Fruit fly (Drosophila melanogaster) whole organism, embryonic: Measurements from ENCODE around the gene CG31549.

ENCODE experiments used
- Asciz ChIP-seq: fragments of 200-800 bp; sonication (Bioruptor generic); optimal IDR thresholded peaks from 2 replicates; lab custom pipeline; 2017; ENCODE audit warnings: missing biosample characterization, mild to moderate bottlenecking, missing genetic modification characterization, missing genetic modification reagents
- Atf-2 ChIP-seq: fragments of 200-800 bp; sonication (Bioruptor generic); optimal IDR thresholded peaks from 2 replicates; lab custom pipeline; 2016; ENCODE audit warnings: missing biosample characterization, missing genetic modification characterization
- Bdp1 ChIP-seq: fragments of 200-800 bp; sonication (Bioruptor generic); optimal IDR thresholded peaks from 3 replicates; lab custom pipeline; 2016; ENCODE audit warnings: missing biosample characterization, missing genetic modification characterization
- CG12155 ChIP-seq: fragments of 200-800 bp; sonication (Bioruptor generic); optimal IDR thresholded peaks from 3 replicates; lab custom pipeline; 2016; ENCODE audit warnings: missing biosample characterization, missing genetic modification characterization
- CG12659 ChIP-seq: fragments of 200-800 bp; sonication (Bioruptor generic); optimal IDR thresholded peaks from 3 replicates; lab custom pipeline; 2017; ENCODE audit warnings: mild to moderate bottlenecking, missing biosample characterization, missing genetic modification reagents, missing genetic modification characterization
- CG13123 ChIP-seq: fragments of 200-800 bp; sonication (Bioruptor generic); optimal IDR thresholded peaks from 2 replicates; lab custom pipeline; 2016; ENCODE audit warnings: missing biosample characterization, missing genetic modification characterization
- CG13296 ChIP-seq: fragments of 200-800 bp; sonication (Bioruptor generic); optimal IDR thresholded peaks from 3 replicates; lab custom pipeline; 2018; ENCODE audit warnings: missing biosample characterization, mild to moderate bottlenecking, missing genetic modification characterization
- CG13775 ChIP-seq: fragments of 200-800 bp; sonication (Bioruptor generic); optimal IDR thresholded peaks from 3 replicates; lab custom pipeline; 2017; ENCODE audit warnings: missing biosample characterization, mild to moderate bottlenecking, missing genetic modification characterization
- CG14441 ChIP-seq: fragments of 200-800 bp; sonication (Bioruptor generic); IDR thresholded peaks from 2 replicates; pipeline ENCODE4 v1.3.6; 2022; ENCODE audit warnings: missing biosample characterization, missing genetic modification characterization
- CG15011 ChIP-seq: fragments of 200-800 bp; sonication (Bioruptor generic); optimal IDR thresholded peaks from 3 replicates; lab custom pipeline; 2018; ENCODE audit warnings: missing biosample characterization, mild to moderate bottlenecking, missing genetic modification characterization
- CG1529 ChIP-seq: fragments of 200-800 bp; sonication (Bioruptor generic); optimal IDR thresholded peaks from 3 replicates; lab custom pipeline; 2018; ENCODE audit warnings: missing biosample characterization, missing genetic modification characterization
- CG1602 ChIP-seq: fragments of 200-800 bp; sonication (Bioruptor generic); optimal IDR thresholded peaks from 3 replicates; lab custom pipeline; 2016; ENCODE audit warnings: missing biosample characterization, missing genetic modification characterization
- CG1647 ChIP-seq: fragments of 200-800 bp; sonication (Bioruptor generic); optimal IDR thresholded peaks from 3 replicates; lab custom pipeline; 2016; ENCODE audit warnings: missing biosample characterization, missing genetic modification characterization
- CG17829 ChIP-seq: fragments of 200-800 bp; optimal IDR thresholded peaks from 2 replicates; lab custom pipeline; 2019; ENCODE audit warnings: missing biosample characterization, mild to moderate bottlenecking, missing genetic modification characterization, moderate library complexity
- CG31388 ChIP-seq: fragments of 200-800 bp; sonication (Bioruptor generic); optimal IDR thresholded peaks from 2 replicates; lab custom pipeline; 2016; ENCODE audit warnings: missing biosample characterization, missing genetic modification characterization
- CG3407 ChIP-seq: fragments of 200-800 bp; sonication (Bioruptor generic); optimal IDR thresholded peaks from 2 replicates; lab custom pipeline; 2018; ENCODE audit warnings: missing biosample characterization, mild to moderate bottlenecking, missing genetic modification characterization
- CG3847 ChIP-seq: fragments of 200-800 bp; sonication (Bioruptor generic); IDR thresholded peaks from 2 replicates; pipeline ENCODE4 v1.3.6; 2022; ENCODE audit warnings: missing biosample characterization, missing genetic modification characterization
- CG5245 ChIP-seq: fragments of 200-800 bp; sonication (Bioruptor generic); optimal IDR thresholded peaks from 3 replicates; lab custom pipeline; 2016; ENCODE audit warnings: missing biosample characterization, missing genetic modification characterization
- CG5953 ChIP-seq: fragments of 200-800 bp; sonication (Bioruptor generic); IDR thresholded peaks from 2 replicates; pipeline ENCODE4 v1.3.6; 2022; ENCODE audit warnings: missing biosample characterization, missing genetic modification characterization
- CG6689 ChIP-seq: fragments of 200-800 bp; sonication (Bioruptor generic); IDR thresholded peaks from 2 replicates; pipeline ENCODE4 v1.3.6; 2022; ENCODE audit warnings: missing biosample characterization, missing genetic modification characterization
- CG6854 ChIP-seq: fragments of 200-800 bp; sonication (Bioruptor generic); optimal IDR thresholded peaks from 3 replicates; lab custom pipeline; 2017; ENCODE audit warnings: missing biosample characterization, mild to moderate bottlenecking, missing genetic modification characterization
- CG8388 ChIP-seq: fragments of 200-800 bp; sonication (Bioruptor generic); optimal IDR thresholded peaks from 2 replicates; lab custom pipeline; 2019; ENCODE audit warnings: missing biosample characterization, mild to moderate bottlenecking, missing genetic modification characterization, moderate library complexity
- CG9437 ChIP-seq: fragments of 200-800 bp; sonication (Bioruptor generic); optimal IDR thresholded peaks from 2 replicates; lab custom pipeline; 2018; ENCODE audit warnings: missing biosample characterization, mild to moderate bottlenecking, missing genetic modification characterization
- CG9876 ChIP-seq: fragments of 200-800 bp; sonication (Bioruptor generic); optimal IDR thresholded peaks from 2 replicates; lab custom pipeline; 2016; ENCODE audit warnings: missing biosample characterization, missing genetic modification characterization
- Camta ChIP-seq: fragments of 200-800 bp; sonication (Bioruptor generic); optimal IDR thresholded peaks from 2 replicates; lab custom pipeline; 2016; ENCODE audit warnings: missing biosample characterization, missing genetic modification characterization
- Dfd ChIP-seq, 2 experiments: fragments of >200 bp; optimal IDR thresholded peaks; 2 replicates each; lab custom pipeline; 2017; ENCODE audit warnings: missing biosample characterization in 2 of 2, missing genetic modification characterization in 2 of 2
- ERR ChIP-seq: fragments of 200-800 bp; sonication (Bioruptor generic); optimal IDR thresholded peaks from 2 replicates; lab custom pipeline; 2016; ENCODE audit warnings: missing biosample characterization, missing genetic modification characterization
- Ets65A ChIP-seq: fragments of 200-800 bp; sonication (Bioruptor generic); peaks from one replicate; lab custom pipeline; 2016; ENCODE audit warnings: missing biosample characterization, missing genetic modification characterization
- Hr78 ChIP-seq, 2 experiments: fragments of 200-800 bp in 1 of 2; fragments of >200 bp in 1 of 2; sonication (Bioruptor generic) in 1 of 2; optimal IDR thresholded peaks; 2 replicates each; lab custom pipeline; 2017 to 2019; ENCODE audit warnings: missing biosample characterization in 2 of 2, missing genetic modification characterization in 2 of 2, mild to moderate bottlenecking in 1 of 2, moderate library complexity in 1 of 2
- Lhr ChIP-seq: fragments of 200-800 bp; sonication (Bioruptor generic); optimal IDR thresholded peaks from 3 replicates; lab custom pipeline; 2017; ENCODE audit warnings: mild to moderate bottlenecking, missing biosample characterization, missing genetic modification reagents, missing genetic modification characterization
- Vsx1 ChIP-seq: fragments of 200-800 bp; sonication (Bioruptor generic); optimal IDR thresholded peaks from 2 replicates; lab custom pipeline; 2017; ENCODE audit warnings: missing biosample characterization, mild to moderate bottlenecking, missing genetic modification characterization, missing genetic modification reagents
- YL-1 ChIP-seq: fragments of 200-800 bp; sonication (Bioruptor generic); optimal IDR thresholded peaks from 3 replicates; lab custom pipeline; 2017; ENCODE audit warnings: missing biosample characterization, mild to moderate bottlenecking, missing genetic modification characterization
- al ChIP-seq: fragments of 200-800 bp; sonication (Bioruptor generic); IDR thresholded peaks from 2 replicates; pipeline ENCODE4 v1.3.6; 2022; ENCODE audit warnings: missing biosample characterization, missing genetic modification characterization
- aop ChIP-seq: fragments of 200-800 bp; sonication (Bioruptor generic); IDR thresholded peaks from 2 replicates; pipeline ENCODE4 v1.3.6; 2022; ENCODE audit warnings: missing biosample characterization, missing genetic modification characterization
- ase ChIP-seq: fragments of 200-800 bp; sonication (Bioruptor generic); IDR thresholded peaks from 3 replicates; pipeline ENCODE4 v1.3.6; 2022; ENCODE audit warnings: missing biosample characterization, missing genetic modification characterization
- bab2 ChIP-seq: fragments of 200-800 bp; sonication (Bioruptor generic); optimal IDR thresholded peaks from 2 replicates; lab custom pipeline; 2016; ENCODE audit warnings: missing biosample characterization, missing genetic modification characterization
- btn ChIP-seq: fragments of 200-800 bp; sonication (Bioruptor generic); optimal IDR thresholded peaks from 2 replicates; lab custom pipeline; 2016; ENCODE audit warnings: missing biosample characterization, missing genetic modification characterization
- cad ChIP-seq: fragments of >200 bp; optimal IDR thresholded peaks from 2 replicates; lab custom pipeline; 2017; ENCODE audit warnings: missing biosample characterization, missing genetic modification characterization
- crol ChIP-seq: fragments of 200-800 bp; sonication (Bioruptor generic); IDR thresholded peaks from 2 replicates; pipeline ENCODE4 v1.3.6; 2022; ENCODE audit warnings: missing biosample characterization, missing genetic modification characterization
- da ChIP-seq: fragments of 200-800 bp; sonication (Bioruptor generic); optimal IDR thresholded peaks from 2 replicates; lab custom pipeline; 2016; ENCODE audit warnings: missing biosample characterization, missing genetic modification characterization
- dimm ChIP-seq: fragments of 200-800 bp; sonication (Bioruptor generic); IDR thresholded peaks from 2 replicates; pipeline ENCODE4 v1.3.6; 2022; ENCODE audit warnings: missing biosample characterization, missing genetic modification characterization
- gcm ChIP-seq: fragments of 200-800 bp; sonication (Bioruptor generic); optimal IDR thresholded peaks from 2 replicates; lab custom pipeline; 2019; ENCODE audit warnings: missing biosample characterization, mild to moderate bottlenecking, missing genetic modification characterization, moderate library complexity
- gt ChIP-seq: fragments of 200-800 bp; sonication (Bioruptor generic); IDR thresholded peaks from 2 replicates; pipeline ENCODE4 v1.3.6; 2022; ENCODE audit warnings: missing biosample characterization, missing genetic modification characterization
- luna ChIP-seq: fragments of 200-800 bp; sonication (Bioruptor generic); optimal IDR thresholded peaks from 2 replicates; lab custom pipeline; 2016; ENCODE audit warnings: missing biosample characterization, missing genetic modification characterization
- p53 ChIP-seq: fragments of 200-800 bp; sonication (Bioruptor generic); optimal IDR thresholded peaks from 2 replicates; lab custom pipeline; 2016; ENCODE audit warnings: missing biosample characterization, missing genetic modification characterization
- phol ChIP-seq: fragments of 200-800 bp; sonication (Bioruptor generic); optimal IDR thresholded peaks from 3 replicates; lab custom pipeline; 2018; ENCODE audit warnings: missing biosample characterization, mild to moderate bottlenecking, missing genetic modification characterization, moderate library complexity
- repo ChIP-seq: fragments of 200-800 bp; sonication (Bioruptor generic); optimal IDR thresholded peaks from 2 replicates; lab custom pipeline; 2016; ENCODE audit warnings: missing biosample characterization, missing genetic modification characterization
- sisA ChIP-seq: fragments of 200-800 bp; sonication (Bioruptor generic); IDR thresholded peaks from 2 replicates; pipeline ENCODE4 v1.3.6; 2022; ENCODE audit warnings: missing biosample characterization, missing genetic modification characterization
- toy ChIP-seq: fragments of 200-800 bp; sonication (Bioruptor generic); IDR thresholded peaks from 2 replicates; pipeline ENCODE4 v1.3.6; 2022; ENCODE audit warnings: missing biosample characterization, missing genetic modification characterization
- twi ChIP-seq: fragments of 200-800 bp; optimal IDR thresholded peaks from 2 replicates; lab custom pipeline; 2019; ENCODE audit warnings: missing biosample characterization, mild to moderate bottlenecking, missing genetic modification characterization, moderate library complexity
- tx ChIP-seq: fragments of 200-800 bp; sonication (Bioruptor generic); optimal IDR thresholded peaks from 2 replicates; lab custom pipeline; 2016; ENCODE audit warnings: missing biosample characterization, missing genetic modification characterization
- zfh1 ChIP-seq: fragments of 200-800 bp; sonication (Bioruptor generic); IDR thresholded peaks from 3 replicates; pipeline ENCODE4 v1.3.6; 2022; ENCODE audit warnings: missing biosample characterization, missing genetic modification characterization

The CG31549 gene

DNA sequence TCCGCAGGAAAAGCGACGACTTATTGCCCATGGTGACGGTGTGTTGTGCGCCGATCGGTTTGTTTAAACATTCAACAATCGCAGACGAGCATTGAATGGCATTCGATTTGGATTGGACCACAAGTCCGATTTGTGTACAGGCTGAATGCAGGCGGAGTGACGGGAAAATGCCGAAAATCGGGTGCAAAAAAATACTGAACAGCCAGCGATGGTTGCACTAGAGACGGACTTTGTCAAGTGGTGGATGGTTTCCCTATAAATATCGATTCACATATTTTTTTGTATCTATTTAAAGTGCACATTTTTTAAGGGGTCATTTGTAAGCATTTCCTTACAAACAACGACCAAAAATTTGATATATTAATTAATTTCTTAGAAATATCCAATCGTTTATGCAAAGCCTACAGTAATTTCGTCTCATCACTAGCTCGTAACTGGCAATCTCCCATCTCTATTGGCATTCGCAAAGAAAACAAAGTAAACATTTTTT is 22.7 kb downstream of the CG31549 start, which contains the start of the genes elm and MED27 (continued):
- peak; percentile 59; the same call in 1 of the 2 replicates for TF ChIP-seq crol (GFP tag; lab: Robert Waterston, UW)
- peak; percentile 92 for TF ChIP-seq Lhr
- TF ChIP-seq CG5953 (GFP tag; lab: Robert Waterston, UW), result peak; percentile 71; the same call in 1 of the 2 replicates
- TF ChIP-seq bab2, result peak; percentile 96
- peak; percentile 97 for TF ChIP-seq sisA
- peak; percentile 89 for TF ChIP-seq CG13123 (GFP tag; lab: Kevin White, UChicago)
- TF ChIP-seq CG3847 (GFP tag; lab: Robert Waterston, UW), result peak; percentile 96
- TF ChIP-seq twi (tag; lab: Kevin White, UChicago), result peak; percentile 90
- peak in 1 of 2 experiments; percentile 59 for TF ChIP-seq Dfd (GFP tag; optimal IDR thresholded peaks at IDR 0.05; lab: Kevin White, UChicago)
- TF ChIP-seq CG8388 (GFP tag; lab: Kevin White, UChicago), result peak; percentile 88
- TF ChIP-seq Camta, result peak; percentile 94
- no peak for TF ChIP-seq Hr78 (GFP tag; optimal IDR thresholded peaks at IDR 0.05; lab: Kevin White, UChicago)
- TF ChIP-seq al, result peak; percentile 94
- TF ChIP-seq CG5245, result peak; percentile 88
- peak; percentile 76 for TF ChIP-seq YL-1
- TF ChIP-seq luna, result peak; percentile 27
- TF ChIP-seq CG6689 (GFP tag; lab: Robert Waterston, UW), result peak; percentile 93
- peak; percentile 72; the same call in 1 of the 2 replicates for TF ChIP-seq toy (GFP tag; lab: Robert Waterston, UW)
- peak; percentile 88 for TF ChIP-seq ase
- TF ChIP-seq CG1529 (GFP tag; lab: Kevin White, UChicago), result peak; percentile 75
- peak; percentile 90 for TF ChIP-seq CG31388 (GFP tag; lab: Kevin White, UChicago)
- peak; percentile 94 for TF ChIP-seq zfh1 (GFP tag; lab: Robert Waterston, UW)
- TF ChIP-seq CG3407 (GFP tag; lab: Kevin White, UChicago), result peak; percentile 78
- TF ChIP-seq da (GFP tag; lab: Kevin White, UChicago), result peak; percentile 78
- peak; percentile 95 for TF ChIP-seq phol (tag; lab: Kevin White, UChicago)
- peak; percentile 63 for TF ChIP-seq p53
- no peak for TF ChIP-seq CG15011 (GFP tag; lab: Kevin White, UChicago)
- TF ChIP-seq CG6854, result peak; percentile 61
- peak; percentile 92 for TF ChIP-seq tx (GFP tag; lab: Kevin White, UChicago)
- TF ChIP-seq gt (GFP tag; lab: Robert Waterston, UW), result peak; percentile 85
- TF ChIP-seq CG1647 (GFP tag; lab: Kevin White, UChicago), result peak; percentile 89
- TF ChIP-seq CG9437, result peak; percentile 75
- TF ChIP-seq repo (GFP tag; lab: Kevin White, UChicago), result peak; percentile 62
- peak; percentile 80 for TF ChIP-seq CG9876
- TF ChIP-seq CG13296 (GFP tag; lab: Kevin White, UChicago), result peak; percentile 81
- TF ChIP-seq Atf-2, result peak; percentile 92
- TF ChIP-seq CG1602 (GFP tag; lab: Kevin White, UChicago), result peak; percentile 96
- peak; percentile 82 for TF ChIP-seq dimm (GFP tag; lab: Robert Waterston, UW)
- TF ChIP-seq gcm, result peak; percentile 73
- peak; percentile 79 for TF ChIP-seq Bdp1
- peak; percentile 94 for TF ChIP-seq CG12155 (GFP tag; lab: Kevin White, UChicago)
- TF ChIP-seq ERR (GFP tag; lab: Kevin White, UChicago), result peak; percentile 76
- peak; percentile 96 for TF ChIP-seq CG13775 (GFP tag; lab: Kevin White, UChicago)
- TF ChIP-seq Vsx1 (GFP tag; lab: Kevin White, UChicago), result no peak
- peak; percentile 80 for TF ChIP-seq aop (GFP tag; lab: Robert Waterston, UW)
- peak; percentile 100 for TF ChIP-seq Ets65A (GFP tag; lab: Kevin White, UChicago)
- TF ChIP-seq CG17829 (tag; lab: Kevin White, UChicago), result peak; percentile 94
- TF ChIP-seq CG14441 (GFP tag; lab: Robert Waterston, UW), result peak; percentile 95
- TF ChIP-seq Asciz (GFP tag; lab: Kevin White, UChicago), result peak; percentile 67
- peak; percentile 71 for TF ChIP-seq btn (GFP tag; lab: Kevin White, UChicago)
- TF ChIP-seq CG12659 (GFP tag; lab: Kevin White, UChicago), result peak; percentile 97
- TF ChIP-seq cad (GFP tag; lab: Kevin White, UChicago), result no peak
